Fruit fly (Drosophila melanogaster) Kc167 (cell line): Measurements from ENCODE around the gene CG31343.

ENCODE experiments used
- Myc ChIP-seq: fragments of >200 bp; optimal IDR thresholded peaks from 2 replicates; lab custom pipeline; 2017; ENCODE audit warnings: missing external identifiers
- Sin3A ChIP-seq: fragments of >200 bp; optimal IDR thresholded peaks from 2 replicates; lab custom pipeline; 2018; ENCODE audit warnings: missing external identifiers
- h ChIP-seq: fragments of >200 bp; optimal IDR thresholded peaks from 3 replicates; lab custom pipeline; 2018; ENCODE audit warnings: missing external identifiers
- psq ChIP-seq: fragments of >200 bp; optimal IDR thresholded peaks from 2 replicates; lab custom pipeline; 2017; ENCODE audit warnings: missing external identifiers
- ttk ChIP-seq: sonication (Bioruptor generic); optimal IDR thresholded peaks from 2 replicates; lab custom pipeline; 2017; ENCODE audit warnings: missing external identifiers

dm6 chr3R:21769218-21769617, 24.2 kb downstream of the CG31343 start, which contains the start of gene Burs:
- TF ChIP-seq Myc (lab: Kevin White, UChicago) (no peak), ttk (lab: Kevin White, UChicago) (no peak), psq (lab: Kevin White, UChicago) (no peak), h (lab: Kevin White, UChicago) (no peak), Sin3A (lab: Kevin White, UChicago) (no peak)
